Fruit fly (Drosophila melanogaster) whole organism, wandering third instar larva: ENCODE results near the gene ALiX.

Experiments used
- OdsH ChIP-seq: fragments of 200-800 bp; sonication (Bioruptor generic); optimal IDR thresholded peaks from 2 replicates; lab custom pipeline; 2016; ENCODE audit warnings: missing biosample characterization, mild to moderate bottlenecking, missing genetic modification characterization
- Sp1 ChIP-seq: fragments of 200-800 bp; sonication (Bioruptor generic); optimal IDR thresholded peaks from 3 replicates; lab custom pipeline; 2019; ENCODE audit warnings: missing biosample characterization, mild to moderate bottlenecking, missing genetic modification characterization, moderate library complexity
- br ChIP-seq: fragments of 200-800 bp; sonication (Bioruptor generic); optimal IDR thresholded peaks from 2 replicates; lab custom pipeline; 2016; ENCODE audit warnings: missing biosample characterization, missing genetic modification characterization
- brk ChIP-seq: fragments of 200-800 bp; sonication (Bioruptor generic); optimal IDR thresholded peaks from 2 replicates; lab custom pipeline; 2016; ENCODE audit warnings: missing biosample characterization, mild to moderate bottlenecking, missing genetic modification characterization
- h ChIP-seq: fragments of 200-800 bp; sonication (Bioruptor generic); optimal IDR thresholded peaks from 3 replicates; lab custom pipeline; 2016; ENCODE audit warnings: missing biosample characterization, mild to moderate bottlenecking, missing genetic modification characterization
- rgr ChIP-seq: fragments of 200-800 bp; sonication (Bioruptor generic); optimal IDR thresholded peaks from 3 replicates; lab custom pipeline; 2016; ENCODE audit warnings: missing biosample characterization, mild to moderate bottlenecking, missing genetic modification characterization
- usp ChIP-seq: fragments of >200 bp; optimal IDR thresholded peaks from 2 replicates; lab custom pipeline; 2017; ENCODE audit warnings: missing biosample characterization, missing genetic modification characterization

dm6 chr3R:27661389-27661788 is 38.5 kb downstream of the ALiX start:
- TF ChIP-seq OdsH (GFP tag; lab: Kevin White, UChicago) (no peak), h (no peak), brk (GFP tag; lab: Kevin White, UChicago) (no peak), br (GFP tag; lab: Kevin White, UChicago) (no peak), Sp1 (GFP tag; lab: Kevin White, UChicago) (no peak), usp (GFP tag; lab: Kevin White, UChicago) (no peak), rgr (GFP tag; lab: Kevin White, UChicago) (no peak)
